Worm (Caenorhabditis elegans): Measurements from ENCODE around the gene rpl-2.

ce11 chrV:20475830-20476229 lies 3.7 kb upstream of the rpl-2 start, which contains the start of gene B0250.7:
- TF ChIP-seq W03F9.2 (tag; optimal IDR thresholded peaks at IDR 0.05): no peak
- no peak for TF ChIP-seq him-1 (tag; optimal IDR thresholded peaks at IDR 0.05)
- no peak for TF ChIP-seq dao-5 (tag; optimal IDR thresholded peaks at IDR 0.05)
